Worm (Caenorhabditis elegans) whole organism, late embryonic: Measurements from ENCODE around the gene spt-5.

ENCODE experiments used
- C08G9.2 ChIP-seq: sonication (generic microtip); optimal IDR thresholded peaks from 2 replicates; lab custom pipeline; 2016; ENCODE audit warnings: mild to moderate bottlenecking, missing genetic modification characterization, moderate library complexity, missing compliant biosample characterization
- C38D4.7 ChIP-seq: fragments of 200-800 bp; sonication (Bioruptor generic); optimal IDR thresholded peaks from 2 replicates; lab custom pipeline; 2018; ENCODE audit warnings: mild to moderate bottlenecking, missing genetic modification characterization, moderate library complexity, missing compliant biosample characterization
- K02D7.2 ChIP-seq: sonication (generic microtip); optimal IDR thresholded peaks from 2 replicates; lab custom pipeline; 2017; ENCODE audit warnings: mild to moderate bottlenecking, missing genetic modification characterization, missing compliant biosample characterization
- K09A11.1 ChIP-seq: sonication (generic microtip); optimal IDR thresholded peaks from 2 replicates; lab custom pipeline; 2017; ENCODE audit warnings: antibody characterized with exemption, mild to moderate bottlenecking, missing genetic modification characterization, missing compliant biosample characterization; ENCODE audit not compliant: insufficient read depth
- Y22D7AL.16 ChIP-seq: sonication (generic microtip); optimal IDR thresholded peaks from 2 replicates; lab custom pipeline; 2016; ENCODE audit warnings: missing genetic modification characterization, missing compliant biosample characterization
- ahr-1 ChIP-seq: sonication (generic microtip); optimal IDR thresholded peaks from 2 replicates; lab custom pipeline; 2016; ENCODE audit warnings: missing genetic modification characterization, missing compliant biosample characterization
- ceh-18 ChIP-seq: sonication (generic microtip); optimal IDR thresholded peaks from 2 replicates; lab custom pipeline; 2016; ENCODE audit warnings: missing genetic modification characterization, missing compliant biosample characterization
- ceh-19 ChIP-seq: fragments of 200-800 bp; sonication (Bioruptor generic); optimal IDR thresholded peaks from 2 replicates; lab custom pipeline; 2018; ENCODE audit warnings: mild to moderate bottlenecking, missing genetic modification characterization, missing compliant biosample characterization
- ceh-2 ChIP-seq: sonication (generic microtip); optimal IDR thresholded peaks from 2 replicates; lab custom pipeline; 2016; ENCODE audit warnings: missing genotype, missing genetic modification characterization, missing compliant biosample characterization
- ceh-24 ChIP-seq: sonication (generic microtip); optimal IDR thresholded peaks from 2 replicates; lab custom pipeline; 2016; ENCODE audit warnings: mild to moderate bottlenecking, missing genetic modification characterization, missing compliant biosample characterization
- ceh-30 ChIP-seq: fragments of 150-350 bp; optimal IDR thresholded peaks from 2 replicates; lab custom pipeline; 2014; ENCODE audit warnings: missing biosample characterization, missing genetic modification characterization
- ceh-34 ChIP-seq: sonication (generic microtip); optimal IDR thresholded peaks from 2 replicates; lab custom pipeline; 2016; ENCODE audit warnings: mild to moderate bottlenecking, missing genetic modification characterization, missing compliant biosample characterization
- ceh-45 ChIP-seq: fragments of 200-800 bp; sonication (Bioruptor generic); IDR thresholded peaks from 2 replicates; pipeline ENCODE4 v1.3.6; 2022; ENCODE audit warnings: missing genetic modification reagents, missing genetic modification characterization, missing compliant biosample characterization
- ceh-48 ChIP-seq: sonication (generic microtip); optimal IDR thresholded peaks from 2 replicates; lab custom pipeline; 2016; ENCODE audit warnings: missing genetic modification characterization, inconsistent platforms, missing compliant biosample characterization
- ceh-6 ChIP-seq: fragments of 200-800 bp; sonication (Bioruptor generic); optimal IDR thresholded peaks from 2 replicates; lab custom pipeline; 2018; ENCODE audit warnings: mild to moderate bottlenecking, missing genetic modification characterization, missing compliant biosample characterization
- ceh-9 ChIP-seq: sonication (generic microtip); optimal IDR thresholded peaks from 2 replicates; lab custom pipeline; 2016; ENCODE audit warnings: mild to moderate bottlenecking, missing genetic modification characterization, inconsistent platforms, missing compliant biosample characterization
- che-1 ChIP-seq: sonication (generic microtip); optimal IDR thresholded peaks from 2 replicates; lab custom pipeline; 2016; ENCODE audit warnings: mild to moderate bottlenecking, missing genetic modification characterization, missing compliant biosample characterization
- dmd-4 ChIP-seq: sonication (generic microtip); optimal IDR thresholded peaks from 2 replicates; lab custom pipeline; 2016; ENCODE audit warnings: borderline replicate concordance, missing genetic modification characterization, missing compliant biosample characterization
- dve-1 ChIP-seq: sonication (generic microtip); optimal IDR thresholded peaks from 2 replicates; lab custom pipeline; 2017; ENCODE audit warnings: antibody characterized with exemption, mild to moderate bottlenecking, missing genetic modification characterization, missing compliant biosample characterization
- elt-4 ChIP-seq: sonication (generic microtip); optimal IDR thresholded peaks from 2 replicates; lab custom pipeline; 2016; ENCODE audit warnings: missing genetic modification characterization, missing compliant biosample characterization
- ets-4 ChIP-seq: sonication (generic microtip); optimal IDR thresholded peaks from 2 replicates; lab custom pipeline; 2016; ENCODE audit warnings: missing genetic modification characterization, missing compliant biosample characterization
- fax-1 ChIP-seq: sonication (generic microtip); optimal IDR thresholded peaks from 2 replicates; lab custom pipeline; 2016; ENCODE audit warnings: missing genotype, missing genetic modification characterization, missing compliant biosample characterization
- fkh-10 ChIP-seq: fragments of 150-350 bp; optimal IDR thresholded peaks from 2 replicates; lab custom pipeline; 2014; ENCODE audit warnings: missing biosample characterization, missing genetic modification reagents, missing genetic modification characterization
- fkh-6 ChIP-seq: sonication (generic microtip); optimal IDR thresholded peaks from 2 replicates; lab custom pipeline; 2016; ENCODE audit warnings: missing genetic modification characterization, missing compliant biosample characterization
- hlh-13 ChIP-seq: fragments of 200-800 bp; sonication (Bioruptor generic); optimal IDR thresholded peaks from 2 replicates; lab custom pipeline; 2018; ENCODE audit warnings: mild to moderate bottlenecking, missing genetic modification characterization, missing compliant biosample characterization
- hlh-30 ChIP-seq: sonication (generic microtip); optimal IDR thresholded peaks from 2 replicates; lab custom pipeline; 2017; ENCODE audit warnings: antibody characterized with exemption, missing genetic modification characterization, missing compliant biosample characterization; ENCODE audit not compliant: insufficient read depth
- hlh-6 ChIP-seq: sonication (generic microtip); optimal IDR thresholded peaks from 2 replicates; lab custom pipeline; 2016; ENCODE audit warnings: missing genotype, missing genetic modification characterization, missing compliant biosample characterization
- hlh-8 ChIP-seq: sonication (generic microtip); optimal IDR thresholded peaks from 2 replicates; lab custom pipeline; 2016; ENCODE audit warnings: missing genotype, missing genetic modification characterization, missing compliant biosample characterization
- lim-6 ChIP-seq: sonication (generic microtip); optimal IDR thresholded peaks from 2 replicates; lab custom pipeline; 2016; ENCODE audit warnings: missing genetic modification characterization, missing compliant biosample characterization
- lin-11 ChIP-seq: fragments of 200-800 bp; sonication (Bioruptor generic); optimal IDR thresholded peaks from 2 replicates; lab custom pipeline; 2018; ENCODE audit warnings: mild to moderate bottlenecking, missing genetic modification characterization, missing compliant biosample characterization
- madf-2 ChIP-seq: sonication (generic microtip); optimal IDR thresholded peaks from 2 replicates; lab custom pipeline; 2017; ENCODE audit warnings: missing genetic modification characterization, missing compliant biosample characterization
- mec-3 ChIP-seq: sonication (generic microtip); optimal IDR thresholded peaks from 2 replicates; lab custom pipeline; 2016; ENCODE audit warnings: borderline replicate concordance, missing genetic modification characterization, missing compliant biosample characterization
- nfya-1 ChIP-seq: sonication (generic microtip); optimal IDR thresholded peaks from 2 replicates; lab custom pipeline; 2017; ENCODE audit warnings: missing genetic modification characterization, mild to moderate bottlenecking, missing compliant biosample characterization, antibody characterized with exemption, moderate library complexity
- nhr-11 ChIP-seq: fragments of 150-350 bp; optimal IDR thresholded peaks from 2 replicates; lab custom pipeline; 2014; ENCODE audit warnings: missing biosample characterization, missing genetic modification characterization
- odd-2 ChIP-seq: sonication (generic microtip); optimal IDR thresholded peaks from 2 replicates; lab custom pipeline; 2017; ENCODE audit warnings: antibody characterized with exemption, mild to moderate bottlenecking, missing genetic modification characterization, missing compliant biosample characterization
- pag-3 ChIP-seq: sonication (generic microtip); optimal IDR thresholded peaks from 2 replicates; lab custom pipeline; 2016; ENCODE audit warnings: missing compliant biosample characterization, missing genetic modification characterization, borderline replicate concordance
- pat-9 ChIP-seq: fragments of 200-800 bp; sonication (Bioruptor generic); optimal IDR thresholded peaks from 2 replicates; lab custom pipeline; 2018; ENCODE audit warnings: mild to moderate bottlenecking, missing genetic modification characterization, moderate library complexity, missing compliant biosample characterization
- pha-2 ChIP-seq: sonication (generic microtip); optimal IDR thresholded peaks from 2 replicates; lab custom pipeline; 2017; ENCODE audit warnings: mild to moderate bottlenecking, missing genetic modification characterization, missing compliant biosample characterization
- pha-4 ChIP-seq: fragments of 150-350 bp; optimal IDR thresholded peaks from 2 replicates; lab custom pipeline; 2018; ENCODE audit warnings: missing biosample characterization, missing genetic modification reagents, missing genetic modification characterization
- pros-1 ChIP-seq: fragments of 150-350 bp; optimal IDR thresholded peaks from 2 replicates; lab custom pipeline; 2014; ENCODE audit warnings: missing biosample characterization, missing genetic modification reagents, missing genetic modification characterization
- ref-2 ChIP-seq: sonication (generic microtip); optimal IDR thresholded peaks from 2 replicates; lab custom pipeline; 2016; ENCODE audit warnings: missing genetic modification characterization, missing compliant biosample characterization
- rnt-1 ChIP-seq: sonication (generic microtip); optimal IDR thresholded peaks from 2 replicates; lab custom pipeline; 2016; ENCODE audit warnings: missing genetic modification characterization, missing compliant biosample characterization
- sdc-2 ChIP-seq: sonication (generic microtip); optimal IDR thresholded peaks from 2 replicates; lab custom pipeline; 2016; ENCODE audit warnings: missing genotype, missing genetic modification characterization, missing compliant biosample characterization
- sox-4 ChIP-seq: sonication (generic microtip); optimal IDR thresholded peaks from 2 replicates; lab custom pipeline; 2017; ENCODE audit warnings: mild to moderate bottlenecking, missing genetic modification characterization, inconsistent platforms, missing compliant biosample characterization
- syd-9 ChIP-seq: sonication (generic microtip); optimal IDR thresholded peaks from 2 replicates; lab custom pipeline; 2016; ENCODE audit warnings: mild to moderate bottlenecking, missing genetic modification characterization, moderate library complexity, missing compliant biosample characterization
- tbx-2 ChIP-seq: sonication (generic microtip); optimal IDR thresholded peaks from 2 replicates; lab custom pipeline; 2016; ENCODE audit warnings: missing genetic modification characterization, missing compliant biosample characterization
- unc-42 ChIP-seq: sonication (generic microtip); optimal IDR thresholded peaks from 2 replicates; lab custom pipeline; 2016; ENCODE audit warnings: missing genotype, missing genetic modification characterization, missing compliant biosample characterization
- unc-86 ChIP-seq: sonication (generic microtip); optimal IDR thresholded peaks from 2 replicates; lab custom pipeline; 2016; ENCODE audit warnings: missing genetic modification characterization, missing compliant biosample characterization
- ztf-16 ChIP-seq: sonication (generic microtip); optimal IDR thresholded peaks from 2 replicates; lab custom pipeline; 2017; ENCODE audit warnings: missing genetic modification characterization, missing compliant biosample characterization

spt-5 gene

ce11 chrIV:12085120-12085519 lies 33.8 kb downstream of the spt-5 start, which contains the start of gene rbm-34:
Gene rbm-34, plus strand, starts transcription at chrIV:12085420.
- no peak for TF ChIP-seq elt-4
- TF ChIP-seq pros-1 (tag; lab: Kevin White, UChicago) = no peak
- no peak for TF ChIP-seq fkh-10 (GFP tag; lab: Kevin White, UChicago)
- no peak for TF ChIP-seq K09A11.1
- no peak for TF ChIP-seq fax-1 (tag; lab: Kevin White, UChicago)
- TF ChIP-seq ref-2 (tag; lab: Kevin White, UChicago) = no peak
- no peak for TF ChIP-seq lim-6 (tag; lab: Kevin White, UChicago)
- no peak for TF ChIP-seq ceh-6
- no peak for TF ChIP-seq pha-2 (tag; lab: Kevin White, UChicago)
- TF ChIP-seq unc-42 (tag; lab: Kevin White, UChicago) = no peak
- no peak for TF ChIP-seq hlh-13 (GFP tag; lab: Kevin White, UChicago)
- TF ChIP-seq ahr-1 = no peak
- TF ChIP-seq hlh-6 = no peak
- TF ChIP-seq dve-1 (tag; lab: Kevin White, UChicago) = no peak
- TF ChIP-seq pag-3 (tag; lab: Kevin White, UChicago) = no peak
- no peak for TF ChIP-seq hlh-8 (tag; lab: Kevin White, UChicago)

ce11 chrIV:12086498-12086897 lies 35.2 kb downstream of the spt-5 start:
- TF ChIP-seq ceh-48 (tag; lab: Kevin White, UChicago) (peak; percentile 36), hlh-30 (tag; lab: Kevin White, UChicago) (peak; percentile 68), lin-11 (peak; percentile 46), che-1 (tag; lab: Kevin White, UChicago) (peak; percentile 49), rnt-1 (tag; lab: Kevin White, UChicago) (no peak), fkh-6 (tag; lab: Kevin White, UChicago) (peak; percentile 62), ceh-6 (peak; percentile 54), madf-2 (tag; lab: Kevin White, UChicago) (peak; percentile 55), dmd-4 (tag; lab: Kevin White, UChicago) (peak; percentile 15), ceh-24 (tag; lab: Kevin White, UChicago) (peak; percentile 22), pha-4 (no peak), hlh-6 (peak; percentile 67), ahr-1 (no peak), ceh-30 (tag; lab: Kevin White, UChicago) (no peak), tbx-2 (peak; percentile 61), odd-2 (tag; lab: Kevin White, UChicago) (no peak), Y22D7AL.16 (tag; lab: Kevin White, UChicago) (peak; percentile 7), sox-4 (peak; percentile 45), K09A11.1 (peak; percentile 12), pat-9 (tag; lab: Kevin White, UChicago) (peak; percentile 76), ets-4 (tag; lab: Kevin White, UChicago) (no peak), C38D4.7 (no peak), ceh-18 (tag; lab: Kevin White, UChicago) (peak; percentile 19), C08G9.2 (tag; lab: Kevin White, UChicago) (peak; percentile 59), ceh-19 (GFP tag; lab: Kevin White, UChicago) (peak; percentile 36), K02D7.2 (peak; percentile 51), ceh-45 (no peak), ceh-9 (tag; lab: Kevin White, UChicago) (no peak), ceh-2 (tag; lab: Kevin White, UChicago) (peak; percentile 65), mec-3 (tag; lab: Kevin White, UChicago) (peak; percentile 4), hlh-13 (GFP tag; lab: Kevin White, UChicago) (peak; percentile 62), nfya-1 (tag; lab: Kevin White, UChicago) (peak; percentile 45), ceh-34 (tag; lab: Kevin White, UChicago) (peak; percentile 38), ztf-16 (peak; percentile 63), unc-86 (tag; lab: Kevin White, UChicago) (no peak), elt-4 (no peak), fax-1 (tag; lab: Kevin White, UChicago) (peak; percentile 44), sdc-2 (tag; lab: Kevin White, UChicago) (peak; percentile 66), syd-9 (peak; percentile 30), pros-1 (tag; lab: Kevin White, UChicago) (no peak), nhr-11 (no peak), lim-6 (tag; lab: Kevin White, UChicago) (no peak), unc-42 (tag; lab: Kevin White, UChicago) (no peak), pha-2 (tag; lab: Kevin White, UChicago) (peak; percentile 60)
